Fruit fly (Drosophila melanogaster) whole organism, wandering third instar larva: Measurements from ENCODE around the gene RabX5.
A peak's percentile ranks its signal among the peaks of the same experiment; 100 is the strongest.

Experiments
- Abd-B ChIP-seq: fragments of >200 bp; optimal IDR thresholded peaks from 2 replicates; lab custom pipeline; 2017; ENCODE audit warnings: missing biosample characterization, missing genetic modification characterization
- CG32264 ChIP-seq: fragments of 200-800 bp; sonication (Bioruptor generic); optimal IDR thresholded peaks from 2 replicates; lab custom pipeline; 2016; ENCODE audit warnings: missing biosample characterization, missing genetic modification characterization
- CG9705 ChIP-seq: fragments of 200-800 bp; sonication (Bioruptor generic); optimal IDR thresholded peaks from 2 replicates; lab custom pipeline; 2018; ENCODE audit warnings: missing biosample characterization, mild to moderate bottlenecking, missing genetic modification characterization
- CrebA ChIP-seq: fragments of 200-800 bp; sonication (Bioruptor generic); optimal IDR thresholded peaks from 2 replicates; lab custom pipeline; 2016; ENCODE audit warnings: missing biosample characterization, mild to moderate bottlenecking, missing genetic modification characterization, borderline replicate concordance
- Dfd ChIP-seq: fragments of >200 bp; optimal IDR thresholded peaks from 2 replicates; lab custom pipeline; 2017; ENCODE audit warnings: missing biosample characterization, missing genetic modification characterization
- Dif ChIP-seq: fragments of 200-275, 200-300 bp; sonication (Bioruptor generic); optimal IDR thresholded peaks from 2 replicates; lab custom pipeline; 2018; ENCODE audit warnings: missing biosample characterization, missing genetic modification characterization; ENCODE audit not compliant: partially characterized antibody
- GATAd ChIP-seq: sonication (Bioruptor generic); optimal IDR thresholded peaks from 2 replicates; lab custom pipeline; 2016; ENCODE audit warnings: missing biosample characterization, missing genetic modification characterization
- HLH106 ChIP-seq: fragments of 200-800 bp; optimal IDR thresholded peaks from 3 replicates; lab custom pipeline; 2019; ENCODE audit warnings: missing biosample characterization, mild to moderate bottlenecking, missing genetic modification characterization, moderate library complexity
- Hnf4 ChIP-seq: fragments of 200-800 bp; sonication (Bioruptor generic); optimal IDR thresholded peaks from 2 replicates; lab custom pipeline; 2016; ENCODE audit warnings: missing biosample characterization, mild to moderate bottlenecking, missing genetic modification characterization
- Hr78 ChIP-seq: fragments of >200 bp; optimal IDR thresholded peaks from 2 replicates; lab custom pipeline; 2017; ENCODE audit warnings: missing biosample characterization, missing genetic modification characterization
- Hr83 ChIP-seq: fragments of 200-300 bp; sonication (Bioruptor generic); optimal IDR thresholded peaks from 2 replicates; lab custom pipeline; 2016; ENCODE audit warnings: missing biosample characterization, mild to moderate bottlenecking, missing genetic modification characterization, moderate library complexity; ENCODE audit not compliant: poor library complexity, severe bottlenecking
- Jra ChIP-seq: sonication (Bioruptor generic); optimal IDR thresholded peaks from 2 replicates; lab custom pipeline; 2016; ENCODE audit warnings: missing biosample characterization, missing genetic modification characterization
- Mio ChIP-seq: sonication (Bioruptor generic); optimal IDR thresholded peaks from 2 replicates; lab custom pipeline; 2016; ENCODE audit warnings: missing biosample characterization, missing genetic modification characterization
- Myc ChIP-seq: fragments of >200 bp; optimal IDR thresholded peaks from 2 replicates; lab custom pipeline; 2017
- N ChIP-seq: fragments of >200 bp; optimal IDR thresholded peaks from 2 replicates; lab custom pipeline; 2018; ENCODE audit warnings: missing biosample characterization, missing external identifiers, missing genetic modification characterization
- OdsH ChIP-seq: fragments of 200-800 bp; sonication (Bioruptor generic); optimal IDR thresholded peaks from 2 replicates; lab custom pipeline; 2016; ENCODE audit warnings: missing biosample characterization, mild to moderate bottlenecking, missing genetic modification characterization
- Rel ChIP-seq, 2 experiments: fragments of 200-800 bp; sonication (Bioruptor generic) in 1 of 2; optimal IDR thresholded peaks; 2 replicates in 1 of 2; 3 replicates in 1 of 2; lab custom pipeline; 2016 to 2019; ENCODE audit warnings: mild to moderate bottlenecking in 2 of 2, missing biosample characterization in 2 of 2, missing genetic modification characterization in 2 of 2, moderate library complexity in 1 of 2
- Sp1 ChIP-seq: fragments of 200-800 bp; sonication (Bioruptor generic); optimal IDR thresholded peaks from 3 replicates; lab custom pipeline; 2019; ENCODE audit warnings: missing biosample characterization, mild to moderate bottlenecking, missing genetic modification characterization, moderate library complexity
- Vsx2 ChIP-seq: fragments of 200-300, 225-300 bp; sonication (Bioruptor generic); optimal IDR thresholded peaks from 2 replicates; lab custom pipeline; 2018; ENCODE audit warnings: missing biosample characterization, missing genetic modification characterization; ENCODE audit not compliant: partially characterized antibody
- br ChIP-seq: fragments of 200-800 bp; sonication (Bioruptor generic); optimal IDR thresholded peaks from 2 replicates; lab custom pipeline; 2016; ENCODE audit warnings: missing biosample characterization, missing genetic modification characterization
- brk ChIP-seq: fragments of 200-800 bp; sonication (Bioruptor generic); optimal IDR thresholded peaks from 2 replicates; lab custom pipeline; 2016; ENCODE audit warnings: missing biosample characterization, mild to moderate bottlenecking, missing genetic modification characterization
- dl ChIP-seq, 2 experiments: fragments of 175-275, 200-275 bp in 1 of 2; fragments of 200-275 bp in 1 of 2; sonication (Bioruptor generic); optimal IDR thresholded peaks; lab custom pipeline; 2018; ENCODE audit warnings: mild to moderate bottlenecking in 2 of 2, missing biosample characterization in 2 of 2, missing genetic modification characterization in 2 of 2, moderate library complexity in 2 of 2; ENCODE audit not compliant: partially characterized antibody in 2 of 2, insufficient read depth in 1 of 2
- dmrt93B ChIP-seq: fragments of 200-800 bp; sonication (Bioruptor generic); optimal IDR thresholded peaks from 2 replicates; lab custom pipeline; 2018; ENCODE audit warnings: missing biosample characterization, mild to moderate bottlenecking, missing genetic modification characterization
- dsf ChIP-seq: sonication (Bioruptor generic); optimal IDR thresholded peaks from 2 replicates; lab custom pipeline; 2016; ENCODE audit warnings: missing biosample characterization, missing genetic modification characterization, borderline replicate concordance
- ey ChIP-seq: fragments of 200-800 bp; sonication (Bioruptor generic); optimal IDR thresholded peaks from 2 replicates; lab custom pipeline; 2016; ENCODE audit warnings: missing biosample characterization, missing genetic modification characterization
- foxo ChIP-seq, 2 experiments: fragments of 200-800 bp; sonication (Bioruptor generic); optimal IDR thresholded peaks; 2 replicates in 1 of 2; 3 replicates in 1 of 2; lab custom pipeline; 2016 to 2017; ENCODE audit warnings: missing biosample characterization in 2 of 2, missing genetic modification characterization in 2 of 2
- fru ChIP-seq: fragments of 200-800 bp; sonication (Bioruptor generic); optimal IDR thresholded peaks from 3 replicates; lab custom pipeline; 2016; ENCODE audit warnings: missing biosample characterization, mild to moderate bottlenecking, missing genetic modification characterization
- h ChIP-seq: fragments of 200-800 bp; sonication (Bioruptor generic); optimal IDR thresholded peaks from 3 replicates; lab custom pipeline; 2016; ENCODE audit warnings: missing biosample characterization, mild to moderate bottlenecking, missing genetic modification characterization
- jim ChIP-seq: fragments of 175-275, 200-325 bp; sonication (Bioruptor generic); optimal IDR thresholded peaks from 2 replicates; lab custom pipeline; 2016; ENCODE audit warnings: missing biosample characterization, mild to moderate bottlenecking, missing genetic modification characterization
- lola ChIP-seq: fragments of >200 bp; optimal IDR thresholded peaks from 2 replicates; lab custom pipeline; 2017; ENCODE audit warnings: missing biosample characterization, missing genetic modification characterization
- psq ChIP-seq: fragments of 200-800 bp; sonication (Bioruptor generic); optimal IDR thresholded peaks from 3 replicates; lab custom pipeline; 2017; ENCODE audit warnings: missing biosample characterization, mild to moderate bottlenecking, missing genetic modification characterization, moderate library complexity
- rgr ChIP-seq: fragments of 200-800 bp; sonication (Bioruptor generic); optimal IDR thresholded peaks from 3 replicates; lab custom pipeline; 2016; ENCODE audit warnings: missing biosample characterization, mild to moderate bottlenecking, missing genetic modification characterization
- sage ChIP-seq: fragments of 200-800 bp; sonication (Bioruptor generic); optimal IDR thresholded peaks from 2 replicates; lab custom pipeline; 2016; ENCODE audit warnings: missing biosample characterization, mild to moderate bottlenecking, missing genetic modification characterization
- sv ChIP-seq: fragments of 200-800 bp; sonication (Bioruptor generic); optimal IDR thresholded peaks from 3 replicates; lab custom pipeline; 2016; ENCODE audit warnings: missing biosample characterization, missing genetic modification characterization
- tai ChIP-seq: sonication (Bioruptor generic); optimal IDR thresholded peaks from 2 replicates; lab custom pipeline; 2016; ENCODE audit warnings: missing biosample characterization, missing genetic modification characterization
- usp ChIP-seq: fragments of >200 bp; optimal IDR thresholded peaks from 2 replicates; lab custom pipeline; 2017; ENCODE audit warnings: missing biosample characterization, missing genetic modification characterization
- woc ChIP-seq: sonication (Bioruptor generic); optimal IDR thresholded peaks from 2 replicates; lab custom pipeline; 2016; ENCODE audit warnings: missing biosample characterization, mild to moderate bottlenecking, missing genetic modification characterization

The RabX5 gene

DNA sequence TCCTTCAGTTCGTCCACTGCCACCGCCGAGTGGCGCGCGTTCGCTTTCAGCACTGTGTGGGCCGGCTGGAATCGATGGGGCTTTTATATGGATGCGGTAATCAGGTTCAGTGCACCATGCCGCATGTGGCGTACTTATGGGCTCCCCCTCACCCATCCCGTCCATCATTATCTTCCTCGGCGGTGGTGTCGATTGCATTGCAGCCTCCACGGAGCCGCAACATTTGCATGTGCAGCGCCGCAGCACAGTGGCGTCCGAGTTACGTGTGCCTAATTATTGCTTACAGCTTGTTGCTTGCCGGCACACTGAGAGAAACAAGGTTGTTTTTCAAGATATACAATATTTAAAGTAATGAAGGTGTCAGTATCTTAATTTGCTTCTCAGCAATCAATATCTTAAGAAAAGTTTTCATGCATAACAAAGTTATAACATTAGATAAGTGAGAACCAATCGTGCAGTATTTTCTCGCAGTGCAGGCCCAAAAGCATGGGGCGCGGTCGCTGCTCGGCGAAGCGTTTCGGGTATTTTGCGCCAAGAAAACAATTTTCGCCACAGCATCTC, 32.5 kb upstream of the RabX5 start, which contains the start of gene CG13931:
Gene CG13931 (minus strand): TSS at position 41 of the 561 bp plus-strand sequence.
- peak; percentile 28 for TF ChIP-seq br (GFP tag; lab: Kevin White, UChicago)
- peak; percentile 16 for TF ChIP-seq fru (GFP tag; lab: Kevin White, UChicago)
- peak; percentile 28 for TF ChIP-seq h (GFP tag; lab: Kevin White, UChicago)
- peak; percentile 13 for TF ChIP-seq dmrt93B (GFP tag; lab: Kevin White, UChicago)
- TF ChIP-seq Sp1 (GFP tag; lab: Kevin White, UChicago), result peak; percentile 29
- TF ChIP-seq psq (GFP tag; lab: Kevin White, UChicago), result no peak
- no peak for TF ChIP-seq Mio (GFP tag; lab: Kevin White, UChicago)
- TF ChIP-seq rgr, result peak; percentile 31
- no peak for TF ChIP-seq CG9705
- TF ChIP-seq foxo (GFP tag; optimal IDR thresholded peaks at IDR 0.05; lab: Kevin White, UChicago), result peak in 1 of 2 experiments; percentile 41
- peak; percentile 31 for TF ChIP-seq ey (GFP tag; lab: Kevin White, UChicago)
- TF ChIP-seq OdsH (GFP tag; lab: Kevin White, UChicago), result peak; percentile 16
- peak; percentile 22 for TF ChIP-seq HLH106 (tag; lab: Kevin White, UChicago)
- TF ChIP-seq, all 38 proteins: peak for 10

DNA sequence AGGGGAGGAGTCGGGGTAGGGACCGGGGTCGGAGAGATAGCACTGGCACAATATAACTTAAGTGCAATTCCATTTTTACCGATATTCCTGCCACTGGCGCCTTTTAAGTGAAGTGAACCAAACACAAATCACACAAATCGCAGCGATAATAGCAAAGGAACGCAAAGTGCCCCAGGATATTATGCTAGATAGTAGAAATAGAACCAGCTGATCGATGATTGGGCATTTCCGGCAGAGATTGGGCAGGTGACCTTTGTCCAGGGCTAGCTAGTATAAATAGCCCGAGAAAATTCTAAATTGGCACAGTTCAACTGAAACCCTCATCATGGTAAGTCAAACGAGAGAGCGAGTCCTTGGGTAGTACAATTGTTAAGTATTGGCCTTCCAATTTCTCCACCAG, 24.4 kb upstream of the RabX5 start, which contains the start of gene CG12011:
Gene CG12011 (plus strand): TSS at position 301 of the 400 bp plus-strand sequence.
- TF ChIP-seq Abd-B (GFP tag; lab: Kevin White, UChicago), result no peak
- no peak for TF ChIP-seq CG32264 (GFP tag; lab: Kevin White, UChicago)
- no peak for TF ChIP-seq fru (GFP tag; lab: Kevin White, UChicago)
- no peak for TF ChIP-seq tai (GFP tag; lab: Kevin White, UChicago)
- no peak for TF ChIP-seq CrebA (GFP tag; lab: Kevin White, UChicago)
- TF ChIP-seq dmrt93B (GFP tag; lab: Kevin White, UChicago), result no peak
- TF ChIP-seq, all 38 proteins: peak for 0

DNA sequence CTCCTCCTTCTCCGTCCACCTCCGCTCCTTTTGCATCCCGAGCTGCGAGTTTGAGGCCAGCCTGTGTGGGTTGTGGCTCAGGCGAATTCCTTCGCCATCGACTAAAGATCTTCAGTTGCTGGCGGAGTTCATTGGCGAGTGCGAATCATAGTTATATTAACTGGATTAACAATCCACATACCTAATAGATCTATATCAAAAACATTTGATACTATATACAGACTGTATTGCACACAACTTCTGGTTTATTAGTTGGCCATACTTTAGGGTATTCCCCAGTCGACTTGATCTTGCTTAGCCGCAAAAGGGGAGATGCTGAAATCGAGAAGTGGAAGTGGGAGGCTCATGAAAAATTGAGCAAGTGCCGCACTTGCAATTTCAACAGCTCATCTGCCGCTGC, 23.0 kb upstream of the RabX5 start:
- TF ChIP-seq h (GFP tag; lab: Kevin White, UChicago) (peak; percentile 37), lola (GFP tag; lab: Kevin White, UChicago) (no peak)

DNA sequence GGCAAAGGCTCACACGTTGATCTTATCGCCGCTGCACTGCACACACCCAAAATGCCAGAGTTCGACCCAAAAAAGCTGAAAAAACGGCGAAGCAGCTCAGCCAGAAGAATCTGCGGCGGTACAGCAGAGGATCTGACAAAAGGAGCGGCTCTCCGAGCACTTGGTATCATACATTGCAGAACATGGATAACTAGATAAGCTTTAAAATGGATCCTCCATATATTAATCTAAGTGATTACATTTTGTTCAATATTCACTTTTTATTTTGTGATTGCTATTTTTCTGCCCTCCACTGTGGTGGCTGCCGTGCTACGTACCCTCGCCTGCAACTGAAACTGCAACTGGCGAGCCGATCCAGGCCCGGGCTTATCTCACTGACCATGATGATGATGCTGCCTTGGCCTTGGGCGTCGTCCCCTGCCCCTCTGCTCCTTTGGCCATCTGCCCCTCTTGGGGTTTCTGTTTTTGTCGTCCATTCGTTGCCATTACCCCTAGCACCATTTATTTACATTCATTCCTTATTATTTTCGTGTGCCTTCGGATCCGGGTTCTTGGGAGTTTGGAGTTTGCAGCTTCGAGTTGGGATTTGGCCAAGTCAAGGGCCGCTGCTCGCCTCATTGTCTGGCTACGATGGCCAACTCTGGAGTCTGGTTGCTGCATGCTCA, 22.3 kb upstream of the RabX5 start:
- TF ChIP-seq usp (GFP tag; lab: Kevin White, UChicago) (no peak), Hnf4 (GFP tag; lab: Kevin White, UChicago) (peak; percentile 78), br (GFP tag; lab: Kevin White, UChicago) (peak; percentile 93), Mio (GFP tag; lab: Kevin White, UChicago) (no peak), Hr83 (GFP tag; lab: Kevin White, UChicago) (no peak), N (GFP tag; lab: Kevin White, UChicago) (no peak), fru (GFP tag; lab: Kevin White, UChicago) (peak; percentile 94), dmrt93B (GFP tag; lab: Kevin White, UChicago) (peak; percentile 84), dsf (GFP tag; lab: Kevin White, UChicago) (peak; percentile 38), ey (GFP tag; lab: Kevin White, UChicago) (peak; percentile 90), Rel (GFP tag; optimal IDR thresholded peaks at IDR 0.05; lab: Kevin White, UChicago) (peak; percentile 24), Rel (tag; optimal IDR thresholded peaks at IDR 0.05; lab: Kevin White, UChicago) (peak; percentile 22), sage (peak; percentile 51), Myc (lab: Kevin White, UChicago) (no peak), jim (GFP tag; lab: Kevin White, UChicago) (no peak), CG9705 (peak; percentile 68), h (GFP tag; lab: Kevin White, UChicago) (peak; percentile 84), Sp1 (GFP tag; lab: Kevin White, UChicago) (peak; percentile 88), Vsx2 (no peak), GATAd (GFP tag; lab: Kevin White, UChicago) (no peak), Abd-B (GFP tag; lab: Kevin White, UChicago) (no peak), tai (GFP tag; lab: Kevin White, UChicago) (no peak), psq (GFP tag; lab: Kevin White, UChicago) (peak; percentile 95), woc (GFP tag; lab: Kevin White, UChicago) (peak; percentile 86), Dfd (GFP tag; lab: Kevin White, UChicago) (no peak), lola (GFP tag; lab: Kevin White, UChicago) (no peak), dl (GFP tag; optimal IDR thresholded peaks at IDR 0.05; lab: Kevin White, UChicago; ENCODE audit: insufficient read depth in 1 of 2, partially characterized antibody in 2 of 2) (no peak), OdsH (GFP tag; lab: Kevin White, UChicago) (peak; percentile 91), Hr78 (GFP tag; lab: Kevin White, UChicago) (no peak), foxo (GFP tag; optimal IDR thresholded peaks at IDR 0.05; lab: Kevin White, UChicago) (peak; percentile 23 to 91), CG32264 (GFP tag; lab: Kevin White, UChicago) (peak; percentile 79), Dif (GFP tag; lab: Kevin White, UChicago) (no peak), brk (GFP tag; lab: Kevin White, UChicago) (peak; percentile 66), HLH106 (tag; lab: Kevin White, UChicago) (peak; percentile 85), rgr (peak; percentile 91), sv (GFP tag; lab: Kevin White, UChicago) (no peak), Jra (GFP tag; lab: Kevin White, UChicago) (peak; percentile 55), CrebA (GFP tag; lab: Kevin White, UChicago) (peak; percentile 33)
